Worm (Caenorhabditis elegans) whole organism, young adult: Measurements from ENCODE around the gene him-8.

Experiments
- F55B11.4 ChIP-seq: sonication (generic microtip); optimal IDR thresholded peaks from 2 replicates; lab custom pipeline; 2016; ENCODE audit warnings: missing compliant biosample characterization, missing genetic modification characterization, borderline replicate concordance; ENCODE audit not compliant: insufficient read depth
- atf-7 ChIP-seq: sonication (generic microtip); optimal IDR thresholded peaks from 2 replicates; lab custom pipeline; 2017; ENCODE audit warnings: mild to moderate bottlenecking, missing genetic modification characterization, missing compliant biosample characterization
- attf-5 ChIP-seq: fragments of 200-800 bp; sonication (Bioruptor generic); optimal IDR thresholded peaks from 2 replicates; lab custom pipeline; 2018; ENCODE audit warnings: mild to moderate bottlenecking, missing genetic modification characterization, missing compliant biosample characterization
- attf-6 ChIP-seq: fragments of 200-800 bp; sonication (Bioruptor generic); IDR thresholded peaks from 2 replicates; pipeline ENCODE4 v1.3.6; 2022; ENCODE audit warnings: missing genetic modification reagents, missing genetic modification characterization, missing compliant biosample characterization
- ets-4 ChIP-seq: fragments of 200-800 bp; sonication (Bioruptor generic); optimal IDR thresholded peaks from 2 replicates; lab custom pipeline; 2018; ENCODE audit warnings: mild to moderate bottlenecking, missing genetic modification characterization, missing compliant biosample characterization
- gei-17 ChIP-seq: fragments of 200-800 bp; sonication (Bioruptor generic); optimal IDR thresholded peaks from 2 replicates; lab custom pipeline; 2018; ENCODE audit warnings: mild to moderate bottlenecking, missing genetic modification characterization, missing compliant biosample characterization
- nhr-120 ChIP-seq: fragments of 200-800 bp; sonication (Bioruptor generic); IDR thresholded peaks from 2 replicates; pipeline ENCODE4 v1.3.6; 2022; ENCODE audit warnings: missing genetic modification characterization, missing compliant biosample characterization
- sptf-2 ChIP-seq: fragments of 200-800 bp; sonication (Bioruptor generic); optimal IDR thresholded peaks from 2 replicates; lab custom pipeline; 2018; ENCODE audit warnings: mild to moderate bottlenecking, missing genetic modification characterization, missing compliant biosample characterization
- tbx-9 ChIP-seq: sonication (generic microtip); optimal IDR thresholded peaks from 2 replicates; lab custom pipeline; 2016; ENCODE audit warnings: borderline replicate concordance, missing genetic modification characterization, inconsistent platforms, missing compliant biosample characterization

DNA sequence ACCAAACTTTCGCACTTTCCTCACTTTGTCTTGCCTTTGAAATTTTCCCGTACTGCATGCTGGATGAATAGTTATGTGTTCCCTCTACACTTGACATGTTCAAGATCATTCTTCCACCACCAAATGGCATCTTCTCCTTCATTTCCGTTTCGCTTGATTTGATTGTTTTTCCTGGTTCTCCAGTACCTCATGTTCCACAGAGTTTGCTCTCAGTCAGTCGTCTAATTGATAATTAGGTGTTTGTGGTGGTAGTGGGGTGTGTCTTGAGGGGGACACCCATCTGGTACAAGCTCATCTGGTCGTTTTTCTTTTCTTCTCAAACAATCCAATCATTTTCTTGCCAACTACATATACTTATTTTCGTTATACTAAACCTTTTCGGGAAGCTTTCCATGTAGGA is 9.3 kb downstream of the him-8 start:
- no peak for TF ChIP-seq attf-6 (GFP tag; lab: Robert Waterston, UW)
- TF ChIP-seq tbx-9 (tag; lab: Kevin White, UChicago): no peak
- no peak for TF ChIP-seq attf-5 (GFP tag; lab: Kevin White, UChicago)
- TF ChIP-seq sptf-2 (GFP tag; lab: Kevin White, UChicago): no peak
- no peak for TF ChIP-seq F55B11.4 (tag; lab: Kevin White, UChicago)
- no peak for TF ChIP-seq atf-7 (tag; lab: Kevin White, UChicago)
- TF ChIP-seq nhr-120: no peak
- TF ChIP-seq gei-17 (GFP tag; lab: Kevin White, UChicago): no peak
- TF ChIP-seq ets-4 (GFP tag; lab: Kevin White, UChicago): no peak
